Fruit fly (Drosophila melanogaster) whole organism, embryonic: ENCODE results near the gene Nph.

Source experiments
- Ada2b ChIP-seq: fragments of 200-800 bp; sonication (Bioruptor generic); IDR thresholded peaks from 2 replicates; pipeline ENCODE4 v1.3.6; 2022; ENCODE audit warnings: missing biosample characterization, missing genetic modification characterization
- Blimp-1 ChIP-seq: fragments of 200-800 bp; sonication (Bioruptor generic); optimal IDR thresholded peaks from 3 replicates; lab custom pipeline; 2018; ENCODE audit warnings: missing biosample characterization, missing genetic modification characterization, mild to moderate bottlenecking, moderate library complexity, missing genetic modification reagents
- BtbVII ChIP-seq: fragments of 200-800 bp; sonication (Bioruptor generic); optimal IDR thresholded peaks from 3 replicates; lab custom pipeline; 2017; ENCODE audit warnings: missing biosample characterization, mild to moderate bottlenecking, missing genetic modification characterization
- CG10565 ChIP-seq: fragments of 200-800 bp; sonication (Bioruptor generic); optimal IDR thresholded peaks from 3 replicates; lab custom pipeline; 2016; ENCODE audit warnings: missing biosample characterization, mild to moderate bottlenecking, missing genetic modification characterization
- CG12219 ChIP-seq: fragments of 200-800 bp; sonication (Bioruptor generic); optimal IDR thresholded peaks from 3 replicates; lab custom pipeline; 2018; ENCODE audit warnings: missing biosample characterization, mild to moderate bottlenecking, missing genetic modification characterization
- CG12659 ChIP-seq: fragments of 200-800 bp; sonication (Bioruptor generic); optimal IDR thresholded peaks from 3 replicates; lab custom pipeline; 2017; ENCODE audit warnings: mild to moderate bottlenecking, missing biosample characterization, missing genetic modification reagents, missing genetic modification characterization
- CG13296 ChIP-seq: fragments of 200-800 bp; sonication (Bioruptor generic); optimal IDR thresholded peaks from 3 replicates; lab custom pipeline; 2018; ENCODE audit warnings: missing biosample characterization, mild to moderate bottlenecking, missing genetic modification characterization
- CG13424 ChIP-seq: fragments of 200-800 bp; sonication (Bioruptor generic); optimal IDR thresholded peaks from 2 replicates; lab custom pipeline; 2019; ENCODE audit warnings: missing biosample characterization, mild to moderate bottlenecking, missing genetic modification characterization, moderate library complexity
- CG14860 ChIP-seq: fragments of 200-800 bp; sonication (Bioruptor generic); IDR thresholded peaks from 3 replicates; pipeline ENCODE4 v1.3.6; 2022; ENCODE audit warnings: missing biosample characterization, missing genetic modification characterization; ENCODE audit not compliant: partially characterized antibody
- CG14965 ChIP-seq: fragments of 200-800 bp; sonication (Bioruptor generic); optimal IDR thresholded peaks from 2 replicates; lab custom pipeline; 2016; ENCODE audit warnings: missing biosample characterization, missing genetic modification characterization, borderline replicate concordance
- CG16863 ChIP-seq: fragments of 200-800 bp; sonication (Bioruptor generic); optimal IDR thresholded peaks from 3 replicates; lab custom pipeline; 2016; ENCODE audit warnings: missing biosample characterization, missing genetic modification characterization
- CG17328 ChIP-seq: fragments of 200-800 bp; sonication (Bioruptor generic); IDR thresholded peaks from 2 replicates; pipeline ENCODE4 v1.3.6; 2022; ENCODE audit warnings: missing biosample characterization, missing genetic modification characterization
- CG18262 ChIP-seq: fragments of 200-800 bp; optimal IDR thresholded peaks from 3 replicates; lab custom pipeline; 2019; ENCODE audit warnings: missing biosample characterization, mild to moderate bottlenecking, missing genetic modification characterization, moderate library complexity
- CG30403 ChIP-seq: fragments of 200-800 bp; sonication (Bioruptor generic); optimal IDR thresholded peaks from 3 replicates; lab custom pipeline; 2016; ENCODE audit warnings: missing biosample characterization, missing genetic modification characterization
- CG31365 ChIP-seq: fragments of 200-800 bp; sonication (Bioruptor generic); optimal IDR thresholded peaks from 2 replicates; lab custom pipeline; 2018; ENCODE audit warnings: missing biosample characterization, mild to moderate bottlenecking, missing genetic modification characterization
- CG3163 ChIP-seq: fragments of 200-800 bp; sonication (Bioruptor generic); optimal IDR thresholded peaks from 3 replicates; lab custom pipeline; 2016; ENCODE audit warnings: missing biosample characterization, missing genetic modification characterization
- CG32772 ChIP-seq: fragments of 200-800 bp; sonication (Bioruptor generic); IDR thresholded peaks from 2 replicates; pipeline ENCODE4 v1.3.6; 2022; ENCODE audit warnings: missing biosample characterization, missing genetic modification characterization
- CG34422 ChIP-seq: fragments of 200-800 bp; sonication (Bioruptor generic); IDR thresholded peaks from 3 replicates; pipeline ENCODE4 v1.3.6; 2022; ENCODE audit warnings: missing biosample characterization, missing genetic modification characterization
- CG3838 ChIP-seq: fragments of 200-800 bp; sonication (Bioruptor generic); optimal IDR thresholded peaks from 3 replicates; lab custom pipeline; 2016; ENCODE audit warnings: missing biosample characterization, missing genetic modification characterization
- CG42726 ChIP-seq: fragments of 200-800 bp; sonication (Bioruptor generic); IDR thresholded peaks from 2 replicates; pipeline ENCODE4 v1.3.6; 2022; ENCODE audit warnings: missing biosample characterization, missing genetic modification characterization; ENCODE audit not compliant: partially characterized antibody
- CG7372 ChIP-seq: fragments of 200-800 bp; sonication (Bioruptor generic); IDR thresholded peaks from 2 replicates; pipeline ENCODE4 v1.3.6; 2022; ENCODE audit warnings: missing biosample characterization, missing genetic modification characterization
- CG8478 ChIP-seq: fragments of >200 bp; optimal IDR thresholded peaks from 2 replicates; lab custom pipeline; 2018
- D19B ChIP-seq: fragments of 200-800 bp; sonication (Bioruptor generic); optimal IDR thresholded peaks from 2 replicates; lab custom pipeline; 2017; ENCODE audit warnings: missing biosample characterization, mild to moderate bottlenecking, missing genetic modification characterization
- E2f1 ChIP-seq: fragments of 200-800 bp; sonication (Bioruptor generic); IDR thresholded peaks from 2 replicates; pipeline ENCODE4 v1.3.6; 2022; ENCODE audit warnings: missing biosample characterization, missing genetic modification characterization
- Ets97D ChIP-seq: fragments of 200-800 bp; sonication (Bioruptor generic); optimal IDR thresholded peaks from 3 replicates; lab custom pipeline; 2016; ENCODE audit warnings: missing biosample characterization, missing genetic modification characterization
- Hand ChIP-seq: fragments of 200-800 bp; sonication (Bioruptor generic); optimal IDR thresholded peaks from 2 replicates; lab custom pipeline; 2017; ENCODE audit warnings: mild to moderate bottlenecking, missing biosample characterization, missing genetic modification reagents, missing genetic modification characterization
- Med ChIP-seq: fragments of 200-800 bp; sonication (Bioruptor generic); peaks from one replicate; lab custom pipeline; 2016; ENCODE audit warnings: missing biosample characterization, missing genetic modification characterization, mild to moderate bottlenecking, inconsistent platforms, moderate library complexity
- Mrtf ChIP-seq: fragments of 200-800 bp; sonication (Bioruptor generic); IDR thresholded peaks from 3 replicates; pipeline ENCODE4 v1.3.6; 2022; ENCODE audit warnings: missing biosample characterization, missing genetic modification characterization
- Pdp1 ChIP-seq, 2 experiments: fragments of 200-800 bp; sonication (Bioruptor generic); optimal IDR thresholded peaks; 3 replicates each; lab custom pipeline; 2016; ENCODE audit warnings: missing biosample characterization in 2 of 2, missing genetic modification characterization in 2 of 2, mild to moderate bottlenecking in 1 of 2, moderate library complexity in 1 of 2
- Ravus ChIP-seq: fragments of 200-800 bp; sonication (Bioruptor generic); IDR thresholded peaks from 2 replicates; pipeline ENCODE4 v1.3.6; 2022; ENCODE audit warnings: missing biosample characterization, missing genetic modification characterization
- Tbp ChIP-seq: fragments of >200 bp; optimal IDR thresholded peaks from 2 replicates; lab custom pipeline; 2018; ENCODE audit warnings: missing biosample characterization, missing genetic modification characterization
- Usf ChIP-seq: fragments of 200-800 bp; sonication (Bioruptor generic); optimal IDR thresholded peaks from 2 replicates; lab custom pipeline; 2017; ENCODE audit warnings: missing genotype, missing biosample characterization, missing genetic modification characterization
- abd-A ChIP-seq: fragments of 200-800 bp; sonication (Bioruptor generic); optimal IDR thresholded peaks from 3 replicates; lab custom pipeline; 2019; ENCODE audit warnings: missing biosample characterization, mild to moderate bottlenecking, missing genetic modification characterization, moderate library complexity
- al ChIP-seq: fragments of 200-800 bp; sonication (Bioruptor generic); IDR thresholded peaks from 2 replicates; pipeline ENCODE4 v1.3.6; 2022; ENCODE audit warnings: missing biosample characterization, missing genetic modification characterization
- bcd ChIP-seq: fragments of 200-800 bp; sonication (Bioruptor generic); optimal IDR thresholded peaks from 2 replicates; lab custom pipeline; 2017; ENCODE audit warnings: missing biosample characterization, mild to moderate bottlenecking, missing genetic modification characterization
- croc ChIP-seq: fragments of 200-800 bp; sonication (Bioruptor generic); conservative IDR thresholded peaks from 3 replicates; pipeline ENCODE4 v1.3.6; 2022; ENCODE audit warnings: missing biosample characterization, missing genetic modification characterization
- crp ChIP-seq, 2 experiments: fragments of 200-800 bp; sonication (Bioruptor generic); optimal IDR thresholded peaks; 2 replicates in 1 of 2; 3 replicates in 1 of 2; lab custom pipeline; 2017; ENCODE audit warnings: missing biosample characterization in 2 of 2, missing genetic modification characterization in 2 of 2, mild to moderate bottlenecking in 1 of 2, moderate library complexity in 1 of 2
- fd96Cb ChIP-seq: fragments of 200-800 bp; sonication (Bioruptor generic); optimal IDR thresholded peaks from 2 replicates; lab custom pipeline; 2018; ENCODE audit warnings: missing biosample characterization, mild to moderate bottlenecking, missing genetic modification characterization, moderate library complexity
- fru ChIP-seq: fragments of >200 bp; optimal IDR thresholded peaks from 2 replicates; lab custom pipeline; 2017
- fu2 ChIP-seq: fragments of 200-800 bp; sonication (Bioruptor generic); optimal IDR thresholded peaks from 2 replicates; lab custom pipeline; 2016; ENCODE audit warnings: missing biosample characterization, missing genetic modification characterization
- gcm ChIP-seq: fragments of 200-800 bp; sonication (Bioruptor generic); optimal IDR thresholded peaks from 2 replicates; lab custom pipeline; 2019; ENCODE audit warnings: missing biosample characterization, mild to moderate bottlenecking, missing genetic modification characterization, moderate library complexity
- lbe ChIP-seq: fragments of 200-800 bp; sonication (Bioruptor generic); optimal IDR thresholded peaks from 2 replicates; lab custom pipeline; 2016; ENCODE audit warnings: missing biosample characterization, mild to moderate bottlenecking, missing genetic modification characterization
- pita ChIP-seq: fragments of 200-800 bp; sonication (Bioruptor generic); optimal IDR thresholded peaks from 2 replicates; lab custom pipeline; 2017; ENCODE audit warnings: missing biosample characterization, mild to moderate bottlenecking, missing genetic modification characterization
- sisA ChIP-seq: fragments of 200-800 bp; sonication (Bioruptor generic); IDR thresholded peaks from 2 replicates; pipeline ENCODE4 v1.3.6; 2022; ENCODE audit warnings: missing biosample characterization, missing genetic modification characterization
- slp2 ChIP-seq: fragments of 200-800 bp; sonication (Bioruptor generic); optimal IDR thresholded peaks from 2 replicates; lab custom pipeline; 2016; ENCODE audit warnings: missing biosample characterization, missing genetic modification characterization
- sob ChIP-seq: fragments of 200-800 bp; sonication (Bioruptor generic); IDR thresholded peaks from 2 replicates; pipeline ENCODE4 v1.3.6; 2022; ENCODE audit warnings: missing biosample characterization, missing genetic modification characterization
- sr ChIP-seq: fragments of 200-800 bp; sonication (Bioruptor generic); IDR thresholded peaks from 3 replicates; pipeline ENCODE4 v1.3.6; 2022; ENCODE audit warnings: missing biosample characterization, missing genetic modification characterization
- wek ChIP-seq: fragments of 200-800 bp; sonication (Bioruptor generic); optimal IDR thresholded peaks from 3 replicates; lab custom pipeline; 2018; ENCODE audit warnings: missing biosample characterization, mild to moderate bottlenecking, missing genetic modification characterization, moderate library complexity
- zfh2 ChIP-seq: fragments of 200-800 bp; sonication (Bioruptor generic); optimal IDR thresholded peaks from 2 replicates; lab custom pipeline; 2016; ENCODE audit warnings: missing biosample characterization, missing genetic modification characterization

The Nph gene

DNA sequence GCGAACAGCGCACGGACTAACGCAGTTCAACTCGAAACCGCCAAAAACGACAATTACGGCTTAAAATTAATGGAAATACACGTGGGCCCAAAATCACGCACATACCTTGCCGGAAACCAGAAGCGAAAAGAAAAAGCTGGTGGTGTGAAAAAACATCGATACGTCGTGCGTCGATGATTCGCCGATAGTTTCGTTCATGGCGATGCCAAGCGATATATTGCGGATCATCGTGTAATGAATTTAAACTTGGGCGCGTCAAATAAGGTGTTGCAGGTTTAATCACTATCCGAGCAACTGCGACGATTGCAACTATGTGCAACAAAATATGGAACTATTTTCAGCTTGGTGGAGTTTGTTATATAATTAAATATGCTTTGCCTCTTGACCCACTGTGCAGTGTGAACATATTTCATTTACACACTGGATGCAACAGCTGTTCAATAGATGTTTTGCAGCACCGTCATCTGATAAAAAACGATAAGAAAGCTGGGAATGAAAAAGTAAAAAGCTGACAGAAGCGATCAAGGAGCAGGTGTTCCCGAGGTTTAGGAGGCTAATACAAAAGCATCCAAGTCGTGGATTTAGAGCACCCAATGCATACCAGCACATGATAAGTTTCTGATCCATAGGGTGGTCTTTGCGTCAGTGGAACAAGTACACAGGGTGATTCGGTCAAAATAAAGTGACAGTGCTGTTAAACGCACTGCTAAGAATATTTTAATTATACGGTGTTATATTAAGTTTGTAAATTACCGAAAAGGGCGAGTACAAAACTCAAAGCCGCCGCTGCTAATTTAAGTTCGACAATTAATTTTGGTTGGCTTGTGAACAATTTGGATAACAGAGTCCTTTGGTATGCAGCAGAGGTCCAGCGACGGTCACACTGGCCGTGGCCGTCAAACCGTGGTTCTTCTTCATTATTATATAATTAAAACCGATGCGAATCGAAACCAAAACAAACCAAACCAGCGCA, 41.7 kb upstream of the Nph start, which contains the start of the genes RpL32 and CG7943 (continued):
- TF ChIP-seq abd-A (tag; lab: Kevin White, UChicago) (no peak), CG12659 (GFP tag; lab: Kevin White, UChicago) (peak; percentile 94), wek (peak; percentile 82), sob (peak; percentile 97), fru (lab: Kevin White, UChicago) (no peak), CG13424 (tag; lab: Kevin White, UChicago) (peak; percentile 83), CG10565 (GFP tag; lab: Kevin White, UChicago) (peak; percentile 90), Usf (GFP tag; lab: Kevin White, UChicago) (peak; percentile 79), CG34422 (GFP tag; lab: Robert Waterston, UW) (peak; percentile 97), CG31365 (peak; percentile 84), CG14860 (peak; percentile 100), Blimp-1 (GFP tag; lab: Kevin White, UChicago) (peak; percentile 88), D19B (GFP tag; lab: Kevin White, UChicago) (peak; percentile 85), sr (GFP tag; lab: Robert Waterston, UW) (peak; percentile 89), Hand (GFP tag; lab: Kevin White, UChicago) (peak; percentile 70), Tbp (GFP tag; lab: Kevin White, UChicago) (no peak), fd96Cb (peak; percentile 88), zfh2 (GFP tag; lab: Kevin White, UChicago) (peak; percentile 96), CG42726 (peak; percentile 100), CG3838 (GFP tag; lab: Kevin White, UChicago) (peak; percentile 80), BtbVII (GFP tag; lab: Kevin White, UChicago) (peak; percentile 92), CG16863 (peak; percentile 86), lbe (peak; percentile 95), fu2 (peak; percentile 88), gcm (GFP tag; lab: Kevin White, UChicago) (peak; percentile 88), sisA (GFP tag; lab: Robert Waterston, UW) (peak; percentile 97), CG7372 (GFP tag; lab: Robert Waterston, UW) (peak; percentile 94), slp2 (GFP tag; lab: Kevin White, UChicago) (peak; percentile 93), CG18262 (tag; lab: Kevin White, UChicago) (peak; percentile 90), CG3163 (GFP tag; lab: Kevin White, UChicago) (peak; percentile 78), pita (GFP tag; lab: Kevin White, UChicago) (no peak), bcd (GFP tag; lab: Kevin White, UChicago) (peak; percentile 97), CG12219 (GFP tag; lab: Kevin White, UChicago) (peak; percentile 77), CG17328 (GFP tag; lab: Robert Waterston, UW) (peak; percentile 92), Ravus (GFP tag; lab: Robert Waterston, UW) (peak; percentile 78), CG8478 (lab: Kevin White, UChicago) (no peak), al (GFP tag; lab: Robert Waterston, UW) (peak; percentile 95), crp (GFP tag; optimal IDR thresholded peaks at IDR 0.05; lab: Kevin White, UChicago) (peak; percentile 35 to 91), CG13296 (GFP tag; lab: Kevin White, UChicago) (peak; percentile 97), CG30403 (peak; percentile 94), Mrtf (peak; percentile 85), E2f1 (GFP tag; lab: Robert Waterston, UW) (peak; percentile 93), CG14965 (GFP tag; lab: Kevin White, UChicago) (peak; percentile 79), croc (GFP tag; lab: Robert Waterston, UW) (peak; percentile 87), Pdp1 (GFP tag; optimal IDR thresholded peaks at IDR 0.05; lab: Kevin White, UChicago) (peak; percentile 98 to 99), CG32772 (GFP tag; lab: Robert Waterston, UW) (peak; percentile 94), Ada2b (peak; percentile 94), Ets97D (peak; percentile 99), Med (peak; percentile 100)
